Fruit fly (Drosophila melanogaster): ENCODE data around the gene CG4115.

DNA sequence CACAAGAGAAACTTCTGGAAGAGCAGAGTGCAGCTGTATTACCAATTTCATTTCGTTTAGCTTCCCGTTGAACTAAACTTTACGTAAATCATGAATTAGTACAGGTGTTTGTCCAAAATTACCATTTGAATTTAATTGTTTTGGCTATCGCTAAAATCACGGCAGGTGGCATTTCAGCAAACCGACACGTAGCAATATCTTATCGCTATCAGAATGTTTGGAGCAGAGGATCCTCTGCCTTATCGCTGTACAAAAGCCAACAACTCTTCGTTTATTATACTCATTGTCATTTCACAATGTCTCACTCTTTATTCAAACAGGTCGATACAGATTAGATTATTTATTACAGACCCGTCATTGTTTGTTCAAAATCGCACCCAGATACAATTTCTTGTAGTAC lies 6.1 kb downstream of the CG4115 start:
- TF ChIP-seq Dll (optimal IDR thresholded peaks at IDR 0.05): no peak
- TF ChIP-seq EcR (GFP tag; optimal IDR thresholded peaks at IDR 0.05): no peak
- TF ChIP-seq CG8478 (optimal IDR thresholded peaks at IDR 0.05): no peak
- no peak for TF ChIP-seq psq (optimal IDR thresholded peaks at IDR 0.05)
- no peak for TF ChIP-seq pan (optimal IDR thresholded peaks at IDR 0.05)
- no peak for TF ChIP-seq usp (GFP tag; optimal IDR thresholded peaks at IDR 0.05)
